Worm (Caenorhabditis elegans) whole organism, early embryonic: Measurements from ENCODE around the gene tag-234.

ENCODE experiments used
- F13C5.2 ChIP-seq: sonication (generic microtip); optimal IDR thresholded peaks from 2 replicates; lab custom pipeline; 2017; ENCODE audit warnings: mild to moderate bottlenecking, missing genetic modification characterization, inconsistent platforms, missing compliant biosample characterization
- aly-1 ChIP-seq: sonication (generic microtip); optimal IDR thresholded peaks from 2 replicates; lab custom pipeline; 2016; ENCODE audit warnings: missing genetic modification characterization, missing compliant biosample characterization
- ama-1 ChIP-seq: fragments of 150-350 bp; optimal IDR thresholded peaks from 2 replicates; lab custom pipeline; 2014
- ceh-36 ChIP-seq: sonication (generic microtip); optimal IDR thresholded peaks from 2 replicates; lab custom pipeline; 2016; ENCODE audit warnings: missing genetic modification characterization, inconsistent platforms, missing compliant biosample characterization
- flt-1 ChIP-seq: fragments of 200-800 bp; sonication (Bioruptor generic); IDR thresholded peaks from 2 replicates; pipeline ENCODE4 v1.3.6; 2022; ENCODE audit warnings: missing genetic modification characterization, missing compliant biosample characterization
- hmg-4 ChIP-seq: fragments of 200-800 bp; sonication (Bioruptor generic); optimal IDR thresholded peaks from 2 replicates; lab custom pipeline; 2018; ENCODE audit warnings: mild to moderate bottlenecking, missing genetic modification characterization, missing compliant biosample characterization
- hnd-1 ChIP-seq: sonication (generic microtip); optimal IDR thresholded peaks from 2 replicates; lab custom pipeline; 2016; ENCODE audit warnings: missing genetic modification characterization, missing compliant biosample characterization
- pes-1 ChIP-seq: fragments of 200-800 bp; sonication (Bioruptor generic); IDR thresholded peaks from 2 replicates; pipeline ENCODE4 v1.3.6; 2022; ENCODE audit warnings: missing genetic modification reagents, missing genetic modification characterization, missing compliant biosample characterization
- scrt-1 ChIP-seq: fragments of 200-800 bp; sonication (Bioruptor generic); IDR thresholded peaks from 2 replicates; pipeline ENCODE4 v1.3.6; 2022; ENCODE audit warnings: missing genetic modification characterization, missing compliant biosample characterization
- tbx-11 ChIP-seq: fragments of 200-800 bp; sonication (Bioruptor generic); IDR thresholded peaks from 2 replicates; pipeline ENCODE4 v1.3.6; 2022; ENCODE audit warnings: missing genetic modification characterization, missing compliant biosample characterization

DNA sequence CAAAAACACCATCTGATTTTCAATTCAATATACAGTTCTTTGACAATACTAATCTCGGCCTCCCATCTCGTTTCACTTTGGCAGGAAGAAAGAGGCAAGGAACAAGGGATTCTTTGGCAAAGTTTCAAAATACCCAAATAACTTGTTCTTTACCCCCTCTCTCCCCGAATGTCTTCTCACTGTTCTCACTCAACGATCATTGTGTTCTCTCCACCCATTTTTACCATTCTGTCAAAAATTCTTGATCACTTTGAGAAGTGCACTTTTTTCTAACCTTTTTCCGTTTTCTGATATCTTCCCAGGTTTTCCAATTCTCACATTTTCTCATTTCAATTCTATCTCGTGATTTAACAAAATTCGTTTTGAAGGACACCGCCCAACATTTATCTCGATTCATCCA is 9.9 kb upstream of the tag-234 start, which contains the start of gene H41C03.1:
- no peak for TF ChIP-seq flt-1
- no peak for TF ChIP-seq aly-1
- no peak for TF ChIP-seq ceh-36 (tag; lab: Kevin White, UChicago)
- TF ChIP-seq ama-1 (lab: Kevin White, UChicago) = no peak
- no peak for TF ChIP-seq scrt-1
- TF ChIP-seq hnd-1 (tag; lab: Kevin White, UChicago) = no peak
- no peak for TF ChIP-seq F13C5.2 (tag; lab: Kevin White, UChicago)
- TF ChIP-seq pes-1 = no peak
- no peak for TF ChIP-seq hmg-4 (GFP tag; lab: Kevin White, UChicago)
- no peak for TF ChIP-seq tbx-11 (GFP tag; lab: Robert Waterston, UW)
